Fruit fly (Drosophila melanogaster) whole organism, embryonic: ENCODE data around the gene CG5835.

Source experiments
- Aef1 ChIP-seq: fragments of 200-800 bp; sonication (Bioruptor generic); IDR thresholded peaks from 3 replicates; pipeline ENCODE4 v1.3.6; 2022; ENCODE audit warnings: missing biosample characterization, missing genetic modification characterization
- CG11560 ChIP-seq: fragments of 200-800 bp; sonication (Bioruptor generic); IDR thresholded peaks from 3 replicates; pipeline ENCODE4 v1.3.6; 2022; ENCODE audit warnings: missing biosample characterization, missing genetic modification characterization
- CG12391 ChIP-seq: fragments of 200-800 bp; sonication (Bioruptor generic); optimal IDR thresholded peaks from 3 replicates; lab custom pipeline; 2018; ENCODE audit warnings: missing biosample characterization, mild to moderate bottlenecking, missing genetic modification characterization, moderate library complexity
- CG12942 ChIP-seq: fragments of 200-800 bp; sonication (Bioruptor generic); optimal IDR thresholded peaks from 3 replicates; lab custom pipeline; 2016; ENCODE audit warnings: missing biosample characterization, missing genetic modification characterization
- CG13123 ChIP-seq: fragments of 200-800 bp; sonication (Bioruptor generic); optimal IDR thresholded peaks from 2 replicates; lab custom pipeline; 2016; ENCODE audit warnings: missing biosample characterization, missing genetic modification characterization
- CG13287 ChIP-seq: fragments of 200-800 bp; sonication (Bioruptor generic); IDR thresholded peaks from 2 replicates; pipeline ENCODE4 v1.3.6; 2022; ENCODE audit warnings: missing biosample characterization, missing genetic modification characterization; ENCODE audit not compliant: partially characterized antibody
- CG1529 ChIP-seq: fragments of 200-800 bp; sonication (Bioruptor generic); optimal IDR thresholded peaks from 3 replicates; lab custom pipeline; 2018; ENCODE audit warnings: missing biosample characterization, missing genetic modification characterization
- CG1603 ChIP-seq: fragments of 200-800 bp; sonication (Bioruptor generic); optimal IDR thresholded peaks from 2 replicates; lab custom pipeline; 2019; ENCODE audit warnings: missing biosample characterization, mild to moderate bottlenecking, missing genetic modification characterization, moderate library complexity
- CG16815 ChIP-seq: fragments of 200-800 bp; sonication (Bioruptor generic); optimal IDR thresholded peaks from 3 replicates; lab custom pipeline; 2017; ENCODE audit warnings: missing biosample characterization, mild to moderate bottlenecking, missing genetic modification characterization
- CG17186 ChIP-seq: fragments of 200-800 bp; sonication (Bioruptor generic); optimal IDR thresholded peaks from 3 replicates; lab custom pipeline; 2017; ENCODE audit warnings: missing biosample characterization, missing genetic modification reagents, missing genetic modification characterization
- CG1792 ChIP-seq: fragments of 200-800 bp; sonication (Bioruptor generic); optimal IDR thresholded peaks from 2 replicates; lab custom pipeline; 2016; ENCODE audit warnings: missing biosample characterization, missing genetic modification characterization
- CG18262 ChIP-seq: fragments of 200-800 bp; optimal IDR thresholded peaks from 3 replicates; lab custom pipeline; 2019; ENCODE audit warnings: missing biosample characterization, mild to moderate bottlenecking, missing genetic modification characterization, moderate library complexity
- CG32532 ChIP-seq: fragments of 200-800 bp; sonication (Bioruptor generic); IDR thresholded peaks from 2 replicates; pipeline ENCODE4 v1.3.6; 2022; ENCODE audit warnings: missing biosample characterization, missing genetic modification characterization
- CG33213 ChIP-seq: fragments of 200-800 bp; sonication (Bioruptor generic); optimal IDR thresholded peaks from 3 replicates; lab custom pipeline; 2016; ENCODE audit warnings: missing biosample characterization, missing genetic modification characterization
- CG43689 ChIP-seq: fragments of 200-800 bp; sonication (Bioruptor generic); IDR thresholded peaks from 2 replicates; pipeline ENCODE4 v1.3.6; 2022; ENCODE audit warnings: missing biosample characterization, missing genetic modification characterization
- CG6683 ChIP-seq: fragments of 200-800 bp; sonication (Bioruptor generic); optimal IDR thresholded peaks from 2 replicates; lab custom pipeline; 2017; ENCODE audit warnings: missing biosample characterization, mild to moderate bottlenecking, missing genetic modification characterization, missing genetic modification reagents
- CG7745 ChIP-seq: fragments of 200-800 bp; sonication (Bioruptor generic); optimal IDR thresholded peaks from 2 replicates; lab custom pipeline; 2018; ENCODE audit warnings: missing biosample characterization, mild to moderate bottlenecking, missing genetic modification characterization, moderate library complexity
- CG8089 ChIP-seq: fragments of 200-800 bp; sonication (Bioruptor generic); optimal IDR thresholded peaks from 3 replicates; lab custom pipeline; 2016; ENCODE audit warnings: missing biosample characterization, missing genetic modification characterization
- CTCF ChIP-seq: fragments of 200-800 bp; sonication (Bioruptor generic); optimal IDR thresholded peaks from 2 replicates; lab custom pipeline; 2017; ENCODE audit warnings: missing biosample characterization, mild to moderate bottlenecking, missing genetic modification characterization, moderate library complexity
- Deaf1 ChIP-seq: fragments of 200-800 bp; optimal IDR thresholded peaks from 3 replicates; lab custom pipeline; 2019; ENCODE audit warnings: missing biosample characterization, mild to moderate bottlenecking, missing genetic modification characterization, moderate library complexity
- Dref ChIP-seq: fragments of 200-800 bp; sonication (Bioruptor generic); IDR thresholded peaks from 2 replicates; pipeline ENCODE4 v1.3.6; 2022; ENCODE audit warnings: missing biosample characterization, missing genetic modification characterization
- HmgD ChIP-seq: fragments of 200-800 bp; sonication (Bioruptor generic); optimal IDR thresholded peaks from 3 replicates; lab custom pipeline; 2016; ENCODE audit warnings: missing biosample characterization, missing genetic modification characterization
- Hmr ChIP-seq: fragments of 200-800 bp; sonication (Bioruptor generic); optimal IDR thresholded peaks from 3 replicates; lab custom pipeline; 2017; ENCODE audit warnings: mild to moderate bottlenecking, missing biosample characterization, missing genetic modification reagents, missing genetic modification characterization
- MBD-R2 ChIP-seq: fragments of 200-800 bp; sonication (Bioruptor generic); IDR thresholded peaks from 2 replicates; pipeline ENCODE4 v1.3.6; 2022; ENCODE audit warnings: missing biosample characterization, missing genetic modification characterization
- NC2α ChIP-seq: fragments of 200-800 bp; sonication (Bioruptor generic); optimal IDR thresholded peaks from 2 replicates; lab custom pipeline; 2016; ENCODE audit warnings: missing biosample characterization, missing genetic modification characterization
- PHDP ChIP-seq: fragments of 200-800 bp; sonication (Bioruptor generic); optimal IDR thresholded peaks from 3 replicates; lab custom pipeline; 2018; ENCODE audit warnings: missing biosample characterization, mild to moderate bottlenecking, missing genetic modification characterization, moderate library complexity
- Sox100B ChIP-seq: fragments of 200-800 bp; sonication (Bioruptor generic); optimal IDR thresholded peaks from 3 replicates; lab custom pipeline; 2018; ENCODE audit warnings: missing biosample characterization, mild to moderate bottlenecking, missing genetic modification characterization
- Taf1 ChIP-seq: fragments of 200-800 bp; sonication (Bioruptor generic); IDR thresholded peaks from 2 replicates; pipeline ENCODE4 v1.3.6; 2022; ENCODE audit warnings: missing biosample characterization, missing genetic modification characterization
- Usf ChIP-seq: fragments of 200-800 bp; sonication (Bioruptor generic); optimal IDR thresholded peaks from 2 replicates; lab custom pipeline; 2017; ENCODE audit warnings: missing genotype, missing biosample characterization, missing genetic modification characterization
- Vsx1 ChIP-seq: fragments of 200-800 bp; sonication (Bioruptor generic); optimal IDR thresholded peaks from 2 replicates; lab custom pipeline; 2017; ENCODE audit warnings: missing biosample characterization, mild to moderate bottlenecking, missing genetic modification characterization, missing genetic modification reagents
- Xrp1 ChIP-seq: fragments of 200-800 bp; sonication (Bioruptor generic); IDR thresholded peaks from 2 replicates; pipeline ENCODE4 v1.3.6; 2022; ENCODE audit warnings: missing biosample characterization, missing genetic modification characterization
- bsh ChIP-seq, 2 experiments: fragments of 200-800 bp; sonication (Bioruptor generic); optimal IDR thresholded peaks; 2 replicates each; lab custom pipeline; 2017 to 2018; ENCODE audit warnings: mild to moderate bottlenecking in 2 of 2, missing biosample characterization in 2 of 2, missing genetic modification characterization in 2 of 2, moderate library complexity in 1 of 2
- cas ChIP-seq: fragments of 200-800 bp; sonication (Bioruptor generic); IDR thresholded peaks from 2 replicates; pipeline ENCODE4 v1.3.6; 2022; ENCODE audit warnings: missing biosample characterization, missing genetic modification characterization
- chm ChIP-seq: fragments of 200-800 bp; sonication (Bioruptor generic); IDR thresholded peaks from 2 replicates; pipeline ENCODE4 v1.3.6; 2022; ENCODE audit warnings: missing biosample characterization, missing genetic modification characterization
- cwo ChIP-seq: fragments of 200-800 bp; sonication (Bioruptor generic); optimal IDR thresholded peaks from 3 replicates; lab custom pipeline; 2017; ENCODE audit warnings: missing biosample characterization, missing genetic modification characterization, mild to moderate bottlenecking, moderate library complexity, missing genetic modification reagents
- da ChIP-seq: fragments of 200-800 bp; sonication (Bioruptor generic); optimal IDR thresholded peaks from 2 replicates; lab custom pipeline; 2016; ENCODE audit warnings: missing biosample characterization, missing genetic modification characterization
- dimm ChIP-seq: fragments of 200-800 bp; sonication (Bioruptor generic); IDR thresholded peaks from 2 replicates; pipeline ENCODE4 v1.3.6; 2022; ENCODE audit warnings: missing biosample characterization, missing genetic modification characterization
- dmrt99B ChIP-seq: fragments of 200-800 bp; sonication (Bioruptor generic); optimal IDR thresholded peaks from 2 replicates; lab custom pipeline; 2018; ENCODE audit warnings: missing biosample characterization, mild to moderate bottlenecking, missing genetic modification characterization, moderate library complexity
- emc ChIP-seq: fragments of 200-800 bp; sonication (Bioruptor generic); optimal IDR thresholded peaks from 2 replicates; lab custom pipeline; 2016; ENCODE audit warnings: missing biosample characterization, missing genetic modification characterization
- gem ChIP-seq: fragments of 200-800 bp; sonication (Bioruptor generic); optimal IDR thresholded peaks from 2 replicates; lab custom pipeline; 2019; ENCODE audit warnings: missing biosample characterization, mild to moderate bottlenecking, missing genetic modification characterization, moderate library complexity
- hkb ChIP-seq, 2 experiments: fragments of 200-800 bp in 1 of 2; fragments of >200 bp in 1 of 2; sonication (Bioruptor generic) in 1 of 2; IDR thresholded peaks in 1 of 2; optimal IDR thresholded peaks in 1 of 2; 2 replicates each; pipeline versions ENCODE4 v1.3.6 to Lab custom; 2017 to 2022; ENCODE audit warnings: missing biosample characterization in 1 of 2, missing genetic modification characterization in 1 of 2
- jigr1 ChIP-seq: fragments of 200-800 bp; sonication (Bioruptor generic); IDR thresholded peaks from 3 replicates; pipeline ENCODE4 v1.3.6; 2022; ENCODE audit warnings: missing biosample characterization, missing genetic modification characterization
- lmd ChIP-seq: fragments of 200-800 bp; sonication (Bioruptor generic); IDR thresholded peaks from 2 replicates; pipeline ENCODE4 v1.3.6; 2022; ENCODE audit warnings: missing biosample characterization, missing genetic modification characterization
- nerfin-2 ChIP-seq: fragments of 200-800 bp; sonication (Bioruptor generic); IDR thresholded peaks from 2 replicates; pipeline ENCODE4 v1.3.6; 2022; ENCODE audit warnings: missing biosample characterization, missing genetic modification characterization; ENCODE audit not compliant: partially characterized antibody
- org-1 ChIP-seq: fragments of 200-800 bp; sonication (Bioruptor generic); optimal IDR thresholded peaks from 2 replicates; lab custom pipeline; 2017; ENCODE audit warnings: missing biosample characterization, missing genetic modification characterization
- peb ChIP-seq: fragments of 200-800 bp; sonication (Bioruptor generic); IDR thresholded peaks from 2 replicates; pipeline ENCODE4 v1.3.6; 2022; ENCODE audit warnings: missing biosample characterization, missing genetic modification characterization
- pita ChIP-seq: fragments of 200-800 bp; sonication (Bioruptor generic); optimal IDR thresholded peaks from 2 replicates; lab custom pipeline; 2017; ENCODE audit warnings: missing biosample characterization, mild to moderate bottlenecking, missing genetic modification characterization
- pzg ChIP-seq: fragments of 200-800 bp; sonication (Bioruptor generic); optimal IDR thresholded peaks from 3 replicates; lab custom pipeline; 2018; ENCODE audit warnings: missing biosample characterization, mild to moderate bottlenecking, missing genetic modification characterization, moderate library complexity
- slbo ChIP-seq: fragments of 200-800 bp; sonication (Bioruptor generic); IDR thresholded peaks from 2 replicates; pipeline ENCODE4 v1.3.6; 2022; ENCODE audit warnings: missing biosample characterization, missing genetic modification characterization
- unpg ChIP-seq: fragments of 200-800 bp; sonication (Bioruptor generic); optimal IDR thresholded peaks from 3 replicates; lab custom pipeline; 2018; ENCODE audit warnings: missing biosample characterization, mild to moderate bottlenecking, missing genetic modification characterization, moderate library complexity
- wdn ChIP-seq: fragments of 200-800 bp; sonication (Bioruptor generic); IDR thresholded peaks from 2 replicates; pipeline ENCODE4 v1.3.6; 2022; ENCODE audit warnings: missing biosample characterization, missing genetic modification characterization

CG5835 gene

DNA sequence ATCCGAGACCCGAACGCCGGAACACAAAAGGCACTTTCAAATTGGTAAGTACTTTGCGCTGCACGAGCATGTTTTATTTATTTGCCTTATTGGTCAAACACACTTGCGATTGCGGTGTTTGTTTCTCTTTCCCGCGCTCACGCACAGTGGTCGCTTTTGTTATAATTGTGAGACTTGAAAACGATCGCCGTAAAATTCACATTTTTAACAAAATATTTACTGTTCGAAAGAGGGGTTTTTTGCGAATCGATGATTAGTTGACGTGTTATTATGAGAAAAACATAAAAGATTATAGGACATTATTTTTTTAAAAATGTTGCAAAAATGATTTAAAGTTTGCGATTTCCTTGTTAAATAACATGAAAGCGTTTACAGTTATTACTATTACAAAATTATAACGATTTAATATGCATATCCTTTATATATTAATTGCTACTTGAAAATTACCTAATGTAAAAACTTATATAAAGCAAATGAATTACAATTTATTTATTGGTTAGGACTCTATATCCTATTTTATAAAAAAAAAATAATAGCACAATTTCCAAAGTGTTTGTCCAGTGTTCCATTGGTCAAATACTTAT is 11.5 kb upstream of the CG5835 start (continued):
- TF ChIP-seq MBD-R2 (GFP tag; lab: Robert Waterston, UW) (no peak), gem (peak; percentile 68), cwo (GFP tag; lab: Kevin White, UChicago) (no peak), CG12942 (GFP tag; lab: Kevin White, UChicago) (no peak), CG1529 (peak; percentile 27), pzg (GFP tag; lab: Kevin White, UChicago) (no peak), CG1792 (GFP tag; lab: Kevin White, UChicago) (no peak), wdn (GFP tag; lab: Robert Waterston, UW) (no peak), Hmr (GFP tag; lab: Kevin White, UChicago) (peak; percentile 0), nerfin-2 (GFP tag; lab: Robert Waterston, UW) (no peak), bsh (GFP tag; optimal IDR thresholded peaks at IDR 0.05; lab: Kevin White, UChicago) (peak in 1 of 2 experiments; percentile 27), CG32532 (GFP tag; lab: Robert Waterston, UW) (peak; percentile 54), slbo (GFP tag; lab: Robert Waterston, UW) (peak; percentile 31; the same call in 1 of the 2 replicates), CG6683 (GFP tag; lab: Kevin White, UChicago) (no peak), CG12391 (tag; lab: Kevin White, UChicago) (peak; percentile 61), Aef1 (GFP tag; lab: Robert Waterston, UW) (no peak), Sox100B (GFP tag; lab: Kevin White, UChicago) (peak; percentile 56), CG7745 (tag; lab: Kevin White, UChicago) (no peak), jigr1 (no peak), CG33213 (GFP tag; lab: Kevin White, UChicago) (peak; percentile 10), unpg (peak; percentile 18), HmgD (GFP tag; lab: Kevin White, UChicago) (no peak), Taf1 (GFP tag; lab: Robert Waterston, UW) (no peak), chm (GFP tag; lab: Robert Waterston, UW) (no peak), CG13287 (GFP tag; lab: Robert Waterston, UW) (no peak), CG11560 (tag; lab: Robert Waterston, UW) (no peak), Usf (GFP tag; lab: Kevin White, UChicago) (peak; percentile 24), CTCF (GFP tag; lab: Kevin White, UChicago) (no peak), CG43689 (GFP tag; lab: Robert Waterston, UW) (no peak), lmd (GFP tag; lab: Robert Waterston, UW) (0 out of 2 replicates have a peak, but pooled peaks have one; percentile 36), Xrp1 (GFP tag; lab: Robert Waterston, UW) (peak; percentile 38; the same call in 1 of the 2 replicates), Vsx1 (GFP tag; lab: Kevin White, UChicago) (no peak), dimm (GFP tag; lab: Robert Waterston, UW) (no peak), da (GFP tag; lab: Kevin White, UChicago) (no peak), peb (GFP tag; lab: Robert Waterston, UW) (no peak), CG16815 (peak; percentile 38), hkb (optimal IDR thresholded peaks at IDR 0.05; lab: Kevin White, UChicago) (no peak), hkb (GFP tag; IDR thresholded peaks at IDR 0.05; lab: Robert Waterston, UW) (0 out of 2 replicates have a peak, but pooled peaks have one; percentile 36), dmrt99B (tag; lab: Kevin White, UChicago) (peak; percentile 62), CG17186 (GFP tag; lab: Kevin White, UChicago) (no peak), CG18262 (tag; lab: Kevin White, UChicago) (peak; percentile 58), pita (GFP tag; lab: Kevin White, UChicago) (no peak), CG13123 (GFP tag; lab: Kevin White, UChicago) (no peak), Dref (GFP tag; lab: Robert Waterston, UW) (no peak), NC2α (GFP tag; lab: Kevin White, UChicago) (peak; percentile 27), CG8089 (GFP tag; lab: Kevin White, UChicago) (peak; percentile 32), cas (GFP tag; lab: Robert Waterston, UW) (no peak), emc (no peak), org-1 (GFP tag; lab: Kevin White, UChicago) (no peak), PHDP (tag; lab: Kevin White, UChicago) (peak; percentile 35), Deaf1 (tag; lab: Kevin White, UChicago) (no peak), CG1603 (peak; percentile 15)
